Worm (Caenorhabditis elegans): Measurements from ENCODE around the gene ncs-4.

Gene ncs-4

DNA sequence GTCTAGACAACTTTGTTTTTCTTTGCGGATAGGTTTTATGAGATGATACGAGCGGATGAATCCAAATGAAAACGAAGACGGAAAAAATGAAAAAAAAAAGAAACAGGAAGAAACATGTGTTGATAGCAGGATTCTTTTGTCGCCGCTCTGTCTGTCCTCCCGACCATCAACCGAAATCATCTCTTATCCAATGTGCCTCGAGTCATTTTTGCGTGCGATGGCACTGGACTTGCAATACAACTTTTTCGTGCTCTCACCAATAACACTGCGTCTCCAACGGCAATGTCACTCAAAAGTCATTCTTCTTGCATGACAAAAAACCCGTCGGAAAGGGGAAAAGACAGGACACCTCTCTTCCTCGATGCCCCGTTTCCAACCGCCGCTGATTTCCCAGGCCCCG lies at the start of gene ncs-4:
Gene ncs-4, plus strand, starts transcription at position 227 of the 400 bp plus-strand sequence.
- TF ChIP-seq mel-28 (tag; optimal IDR thresholded peaks at IDR 0.05; ENCODE audit: borderline replicate concordance) (no peak), pbrm-1 (GFP tag; IDR thresholded peaks at IDR 0.05) (no peak), hmg-20 (GFP tag; IDR thresholded peaks at IDR 0.05) (no peak), let-526 (GFP tag; IDR thresholded peaks at IDR 0.05) (no peak), mcd-1 (GFP tag; IDR thresholded peaks at IDR 0.05) (no peak), ZK185.1 (tag; optimal IDR thresholded peaks at IDR 0.05; ENCODE audit: poor library complexity, severe bottlenecking) (no peak), madf-6 (GFP tag; IDR thresholded peaks at IDR 0.05) (no peak), snpc-3.4 (tag; optimal IDR thresholded peaks at IDR 0.05) (no peak), ceh-40 (GFP tag; IDR thresholded peaks at IDR 0.05) (no peak), egl-44 (GFP tag; IDR thresholded peaks at IDR 0.05) (no peak), K12H6.12 (tag; optimal IDR thresholded peaks at IDR 0.05) (no peak), madf-10 (tag; optimal IDR thresholded peaks at IDR 0.05) (no peak), B0261.1 (tag; optimal IDR thresholded peaks at IDR 0.05) (no peak), lag-1 (GFP tag; IDR thresholded peaks at IDR 0.05) (no peak), hmg-1.2 (GFP tag; IDR thresholded peaks at IDR 0.05) (no peak), hlh-26 (GFP tag; conservative IDR thresholded peaks at IDR 0.05) (no peak), zim-3 (tag; optimal IDR thresholded peaks at IDR 0.05) (no peak), lin-35 (GFP tag; optimal IDR thresholded peaks at IDR 0.05) (no peak), let-607 (tag; optimal IDR thresholded peaks at IDR 0.05) (no peak), ztf-18 (tag; optimal IDR thresholded peaks at IDR 0.05) (no peak)

DNA sequence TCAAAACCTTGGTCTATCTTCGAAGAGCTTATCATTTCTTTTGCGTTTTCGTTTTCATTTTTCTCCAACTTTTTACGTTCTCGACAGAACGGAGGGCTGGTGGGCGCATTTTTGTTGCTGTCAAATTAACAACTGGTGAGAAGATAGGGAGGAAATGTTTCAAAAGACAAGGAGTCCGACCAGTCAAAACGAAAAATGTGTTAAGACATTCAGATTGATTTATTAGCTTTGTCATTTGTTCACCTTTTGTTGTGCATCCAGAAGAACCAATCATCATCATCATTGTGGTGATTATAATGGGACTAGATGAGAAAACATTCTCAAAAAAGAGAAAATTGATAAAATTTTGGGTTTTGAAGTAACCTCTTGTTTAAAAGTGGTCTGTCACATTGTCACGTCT lies 46.2 kb upstream of the ncs-4 start:
- TF ChIP-seq hlh-26 (GFP tag; conservative IDR thresholded peaks at IDR 0.05) = no peak
- no peak for TF ChIP-seq snpc-4 (GFP tag; optimal IDR thresholded peaks at IDR 0.05)
- TF ChIP-seq snpc-4 (tag; optimal IDR thresholded peaks at IDR 0.05) = no peak
- TF ChIP-seq dpl-1 (GFP tag; optimal IDR thresholded peaks at IDR 0.05) = no peak
- peak; percentile 18 for TF ChIP-seq nhr-80 (tag; optimal IDR thresholded peaks at IDR 0.05)
- no peak for TF ChIP-seq ceh-91 (GFP tag; IDR thresholded peaks at IDR 0.05)
- TF ChIP-seq ccch-3 (GFP tag; optimal IDR thresholded peaks at IDR 0.05) = no peak

DNA sequence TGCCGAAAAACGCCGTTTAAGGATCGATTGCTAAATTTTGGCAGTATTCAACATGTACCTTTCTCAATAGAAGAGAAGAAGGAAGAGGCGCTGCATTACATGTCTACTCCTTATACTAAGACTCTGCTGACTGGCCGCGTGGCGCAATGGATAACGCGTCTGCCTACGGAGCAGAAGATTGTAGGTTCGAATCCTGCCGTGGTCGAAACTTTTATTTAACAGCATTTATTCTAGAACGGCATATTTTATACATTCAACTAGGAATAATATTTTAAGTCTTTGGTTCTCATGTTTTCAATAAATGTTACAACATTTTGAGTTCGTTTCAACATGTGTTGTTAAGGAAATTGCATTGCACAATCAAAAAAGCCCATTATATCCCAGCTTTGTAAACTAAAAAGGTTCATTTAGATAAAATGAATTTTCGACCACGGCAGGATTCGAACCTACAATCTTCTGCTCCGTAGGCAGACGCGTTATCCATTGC lies 43.7 kb upstream of the ncs-4 start:
- TF ChIP-seq lin-40 (tag; optimal IDR thresholded peaks at IDR 0.05) = peak; percentile 62
- TF ChIP-seq lin-26 (GFP tag; IDR thresholded peaks at IDR 0.05) = peak; percentile 84
- 0 out of 2 replicates have a peak, but pooled peaks have one; percentile 65 for TF ChIP-seq aptf-3 (GFP tag; IDR thresholded peaks at IDR 0.05)
- TF ChIP-seq D2030.7 (GFP tag; IDR thresholded peaks at IDR 0.05) = peak; percentile 71
- 0 out of 2 replicates have a peak, but pooled peaks have one; percentile 38 for TF ChIP-seq ekl-4 (GFP tag; IDR thresholded peaks at IDR 0.05)
- 0 out of 2 replicates have a peak, but pooled peaks have one; percentile 51 for TF ChIP-seq ztf-25 (GFP tag; IDR thresholded peaks at IDR 0.05)
- TF ChIP-seq pbrm-1 (GFP tag; IDR thresholded peaks at IDR 0.05) = peak; percentile 84
- TF ChIP-seq Y56A3A.18 (GFP tag; IDR thresholded peaks at IDR 0.05) = peak; percentile 75; the same call in 1 of the 2 replicates
- peak; percentile 86; the same call in 1 of the 2 replicates for TF ChIP-seq dox-1 (GFP tag; IDR thresholded peaks at IDR 0.05)
- peak; percentile 35 for TF ChIP-seq tlf-1 (GFP tag; optimal IDR thresholded peaks at IDR 0.05)
- TF ChIP-seq mes-4 (tag; optimal IDR thresholded peaks at IDR 0.05) = peak; percentile 63
- peak; percentile 50 for TF ChIP-seq ztf-18 (tag; optimal IDR thresholded peaks at IDR 0.05)
- peak; percentile 43 for TF ChIP-seq hlh-12 (tag; optimal IDR thresholded peaks at IDR 0.05)
- peak; percentile 51 for TF ChIP-seq F23B12.7 (tag; optimal IDR thresholded peaks at IDR 0.05; ENCODE audit: insufficient read depth)
- peak; percentile 36 for TF ChIP-seq mxl-1 (tag; optimal IDR thresholded peaks at IDR 0.05)
- TF ChIP-seq zim-3 (tag; optimal IDR thresholded peaks at IDR 0.05) = peak; percentile 31
- TF ChIP-seq die-1 (tag; optimal IDR thresholded peaks at IDR 0.05) = peak; percentile 84
- peak; percentile 6; the same call in 1 of the 2 replicates for TF ChIP-seq bed-1 (GFP tag; IDR thresholded peaks at IDR 0.05)
- TF ChIP-seq gei-17 (GFP tag; optimal IDR thresholded peaks at IDR 0.05) = peak; percentile 40
- peak; percentile 43 for TF ChIP-seq ceh-100 (GFP tag; IDR thresholded peaks at IDR 0.05)
- TF ChIP-seq tbp1 (GFP tag; optimal IDR thresholded peaks at IDR 0.05) = peak; percentile 96
- 0 out of 2 replicates have a peak, but pooled peaks have one; percentile 38 for TF ChIP-seq nfyb-1 (GFP tag; IDR thresholded peaks at IDR 0.05)
- TF ChIP-seq hsf-1 (GFP tag; IDR thresholded peaks at IDR 0.05) = peak; percentile 50; the same call in 1 of the 2 replicates

All from whole organism, young adult.